Worm (Caenorhabditis elegans) whole organism, mixed stage, embryonic: ENCODE results near the gene T01C3.11.
"Not testable (repeated sequence)": the region's sequence is repeated elsewhere in the genome, so short reads cannot be mapped to it uniquely, and the experiment has no call there.

Experiments
- nhr-12 ChIP-seq: fragments of 150-350 bp; optimal IDR thresholded peaks from 2 replicates; lab custom pipeline; 2014; ENCODE audit warnings: missing biosample characterization, missing genetic modification characterization
- nhr-237 ChIP-seq: fragments of 150-350 bp; optimal IDR thresholded peaks from 2 replicates; lab custom pipeline; 2014; ENCODE audit warnings: missing biosample characterization, missing genetic modification characterization
- pha-4 ChIP-seq: fragments of 150-350 bp; optimal IDR thresholded peaks from 2 replicates; lab custom pipeline; 2018; ENCODE audit warnings: missing biosample characterization, missing genetic modification reagents, missing genetic modification characterization

DNA sequence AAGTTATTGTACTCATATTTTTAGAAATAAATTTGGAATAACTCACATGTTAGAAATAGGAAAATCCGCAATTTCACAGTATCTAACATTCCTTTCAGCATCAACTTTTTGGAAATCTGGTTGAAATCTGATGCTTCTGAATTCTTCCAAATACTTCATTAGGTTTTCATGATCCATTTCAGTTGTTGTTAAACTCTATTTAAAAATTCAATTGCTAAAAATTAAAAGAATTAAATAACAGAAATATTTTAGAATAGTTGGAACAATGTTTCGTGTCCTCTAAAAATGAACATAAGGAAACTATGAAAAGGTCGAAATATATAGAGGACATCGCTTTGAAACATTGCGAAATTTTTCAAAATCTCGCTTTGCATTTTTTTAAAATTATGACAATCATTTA, 32.0 kb downstream of the T01C3.11 start, which contains the start of gene cng-1:
- TF ChIP-seq nhr-237; nhr-12 (tag; lab: Kevin White, UChicago); pha-4 (tag; lab: Kevin White, UChicago): not testable (repeated sequence)
